Fruit fly (Drosophila melanogaster): ENCODE data around the gene LManII.

The LManII gene

dm6 chr2L:10430802-10431476 is 26.5 kb upstream of the LManII start, which contains the start of the genes Bug22 and TfIIB (continued):
- TF ChIP-seq crc (GFP tag; optimal IDR thresholded peaks at IDR 0.05), result peak; percentile 37
- TF ChIP-seq Pdp1 (GFP tag; optimal IDR thresholded peaks at IDR 0.05), result peak; percentile 57 to 93
- TF ChIP-seq repo (GFP tag; optimal IDR thresholded peaks at IDR 0.05), result no peak
- TF ChIP-seq Camta (GFP tag; optimal IDR thresholded peaks at IDR 0.05), result peak; percentile 53
- TF ChIP-seq otp (GFP tag; IDR thresholded peaks at IDR 0.05), result peak; percentile 78; the same call in 2 of the 3 replicates
- peak; percentile 64 for TF ChIP-seq H2.0 (GFP tag; IDR thresholded peaks at IDR 0.05)
- no peak for TF ChIP-seq eve (GFP tag; optimal IDR thresholded peaks at IDR 0.05)
- TF ChIP-seq CG2875 (GFP tag; optimal IDR thresholded peaks at IDR 0.05), result no peak
- no peak for TF ChIP-seq ash1 (GFP tag; optimal IDR thresholded peaks at IDR 0.05)
- TF ChIP-seq cad (GFP tag; optimal IDR thresholded peaks at IDR 0.05), result no peak
- peak; percentile 78 for TF ChIP-seq zfh1 (GFP tag; IDR thresholded peaks at IDR 0.05)
- TF ChIP-seq CG6683 (GFP tag; optimal IDR thresholded peaks at IDR 0.05), result no peak
- TF ChIP-seq Doc3 (GFP tag; IDR thresholded peaks at IDR 0.05; ENCODE audit: partially characterized antibody), result no peak
- TF ChIP-seq CG13894 (tag; optimal IDR thresholded peaks at IDR 0.05), result no peak
- TF ChIP-seq CG13624 (GFP tag; optimal IDR thresholded peaks at IDR 0.05), result peak; percentile 62
- TF ChIP-seq CG18599 (GFP tag; optimal IDR thresholded peaks at IDR 0.05), result no peak
- peak; percentile 67 for TF ChIP-seq CG5245 (GFP tag; optimal IDR thresholded peaks at IDR 0.05)
- peak; percentile 91 for TF ChIP-seq row (GFP tag; IDR thresholded peaks at IDR 0.05)
- no peak for TF ChIP-seq p53 (GFP tag; optimal IDR thresholded peaks at IDR 0.05)
- peak; percentile 72 for TF ChIP-seq CG9727 (GFP tag; optimal IDR thresholded peaks at IDR 0.05)
- TF ChIP-seq CG11456 (GFP tag; IDR thresholded peaks at IDR 0.05), result peak; percentile 90
- peak; percentile 35 for TF ChIP-seq ERR (GFP tag; optimal IDR thresholded peaks at IDR 0.05)
- peak; percentile 58 for TF ChIP-seq ftz-f1 (GFP tag; optimal IDR thresholded peaks at IDR 0.05)
- no peak for TF ChIP-seq CG11696 (GFP tag; IDR thresholded peaks at IDR 0.05)
- no peak for TF ChIP-seq sna (GFP tag; IDR thresholded peaks at IDR 0.05; ENCODE audit: partially characterized antibody)
- peak; percentile 37 for TF ChIP-seq CG10462 (GFP tag; optimal IDR thresholded peaks at IDR 0.05)
- TF ChIP-seq NC2α (GFP tag; optimal IDR thresholded peaks at IDR 0.05), result no peak
- TF ChIP-seq PHDP (tag; optimal IDR thresholded peaks at IDR 0.05), result peak; percentile 73
- 0 out of 2 replicates have a peak, but pooled peaks have one; percentile 44 for TF ChIP-seq CG11085 (GFP tag; IDR thresholded peaks at IDR 0.05)
- no peak for TF ChIP-seq ac (GFP tag; optimal IDR thresholded peaks at IDR 0.05)
- peak; percentile 66 for TF ChIP-seq CG7786 (GFP tag; optimal IDR thresholded peaks at IDR 0.05)
- TF ChIP-seq CG11695 (GFP tag; IDR thresholded peaks at IDR 0.05), result no peak
- TF ChIP-seq E2f1 (GFP tag; IDR thresholded peaks at IDR 0.05), result 0 out of 2 replicates have a peak, but pooled peaks have one; percentile 12
- TF ChIP-seq CG3281 (GFP tag; optimal IDR thresholded peaks at IDR 0.05), result peak; percentile 65
- peak; percentile 40; the same call in 1 of the 2 replicates for TF ChIP-seq CG4360 (GFP tag; IDR thresholded peaks at IDR 0.05)
- no peak for TF ChIP-seq CG6254 (GFP tag; optimal IDR thresholded peaks at IDR 0.05)
- TF ChIP-seq CG11093 (GFP tag; IDR thresholded peaks at IDR 0.05), result peak; percentile 29; the same call in 1 of the 3 replicates
- TF ChIP-seq br (optimal IDR thresholded peaks at IDR 0.05), result no peak
- TF ChIP-seq CG4328 (GFP tag; optimal IDR thresholded peaks at IDR 0.05), result peak; percentile 44
- peak; percentile 74 for TF ChIP-seq CG10366 (GFP tag; IDR thresholded peaks at IDR 0.05)
- peak in 1 of 2 experiments; percentile 37 for TF ChIP-seq insv (GFP tag; optimal IDR thresholded peaks at IDR 0.05)
- TF ChIP-seq pnt (GFP tag; optimal IDR thresholded peaks at IDR 0.05), result peak; percentile 43
- TF ChIP-seq hb (GFP tag; IDR thresholded peaks at IDR 0.05; ENCODE audit: partially characterized antibody), result no peak
- peak; percentile 41; the same call in 1 of the 2 replicates for TF ChIP-seq esg (GFP tag; conservative IDR thresholded peaks at IDR 0.05)
- peak; percentile 6 for TF ChIP-seq Dp (GFP tag; optimal IDR thresholded peaks at IDR 0.05)
- peak; percentile 17 for TF ChIP-seq salm (tag; optimal IDR thresholded peaks at IDR 0.05)
- TF ChIP-seq her (GFP tag; optimal IDR thresholded peaks at IDR 0.05), result peak; percentile 25
- peak; percentile 80 for TF ChIP-seq CG9932 (GFP tag; IDR thresholded peaks at IDR 0.05)
- peak; percentile 19 for TF ChIP-seq gro (GFP tag; optimal IDR thresholded peaks at IDR 0.05)
- peak; percentile 71 for TF ChIP-seq CG1602 (GFP tag; optimal IDR thresholded peaks at IDR 0.05)

All from whole organism, embryonic.